Worm (Caenorhabditis elegans) whole organism, L1 larva: ENCODE measurements around the gene gcy-14.

Experiments used
- C16A3.4 ChIP-seq: fragments of 150-350 bp; optimal IDR thresholded peaks from 2 replicates; lab custom pipeline; 2014; ENCODE audit warnings: missing biosample characterization, missing genetic modification characterization
- Y116A8C.19 ChIP-seq: sonication (generic microtip); optimal IDR thresholded peaks from 2 replicates; lab custom pipeline; 2016; ENCODE audit warnings: missing compliant biosample characterization, missing genetic modification characterization, borderline replicate concordance
- alr-1 ChIP-seq: fragments of 200-800 bp; sonication (Bioruptor generic); optimal IDR thresholded peaks from 2 replicates; lab custom pipeline; 2018; ENCODE audit warnings: borderline replicate concordance, mild to moderate bottlenecking, missing genetic modification characterization, missing compliant biosample characterization
- blmp-1 ChIP-seq: fragments of 150-350 bp; optimal IDR thresholded peaks from 2 replicates; lab custom pipeline; 2014; ENCODE audit warnings: missing biosample characterization, missing genetic modification characterization
- ceh-82 ChIP-seq, 3 experiments: fragments of 150-350 bp in 1 of 3; sonication (generic microtip) in 2 of 3; optimal IDR thresholded peaks; 2 replicates each; lab custom pipeline; 2014 to 2017; ENCODE audit warnings: missing biosample characterization in 3 of 3, missing genetic modification characterization in 3 of 3
- ceh-88 ChIP-seq: fragments of 200-800 bp; sonication (Bioruptor generic); IDR thresholded peaks from 2 replicates; pipeline ENCODE4 v1.3.6; 2022; ENCODE audit warnings: missing genetic modification characterization, missing compliant biosample characterization
- ces-1 ChIP-seq: fragments of 150-350 bp; optimal IDR thresholded peaks from 2 replicates; lab custom pipeline; 2014; ENCODE audit warnings: missing biosample characterization, missing genetic modification reagents, missing genetic modification characterization
- dpl-1 ChIP-seq, 3 experiments: fragments of 150-350 bp in 2 of 3; sonication (generic microtip) in 1 of 3; optimal IDR thresholded peaks; 2 replicates each; lab custom pipeline; 2014 to 2017; ENCODE audit warnings: missing biosample characterization in 3 of 3, missing genetic modification characterization in 3 of 3, missing genetic modification reagents in 3 of 3
- dsc-1 ChIP-seq: sonication (generic microtip); optimal IDR thresholded peaks from 2 replicates; lab custom pipeline; 2016; ENCODE audit warnings: mild to moderate bottlenecking, missing genetic modification characterization, missing compliant biosample characterization
- egl-27 ChIP-seq, 2 experiments: fragments of 150-350 bp in 1 of 2; sonication (generic microtip); optimal IDR thresholded peaks; 3 replicates each; lab custom pipeline; 2017 to 2018; ENCODE audit warnings: missing biosample characterization in 2 of 2, missing genetic modification characterization in 2 of 2, missing genetic modification reagents in 2 of 2
- elt-3 ChIP-seq, 6 experiments: fragments of 150-350 bp in 1 of 6; sonication (generic microtip); optimal IDR thresholded peaks; 2 replicates each; lab custom pipeline; 2017 to 2018; ENCODE audit warnings: missing biosample characterization in 6 of 6, missing genetic modification characterization in 6 of 6, inconsistent platforms in 1 of 6
- ets-5 ChIP-seq: fragments of 200-800 bp; sonication (Bioruptor generic); IDR thresholded peaks from 2 replicates; pipeline ENCODE4 v1.3.6; 2022; ENCODE audit warnings: missing genetic modification characterization, missing compliant biosample characterization
- fkh-10 ChIP-seq: sonication (generic microtip); optimal IDR thresholded peaks from 2 replicates; lab custom pipeline; 2017; ENCODE audit warnings: missing biosample characterization, missing genetic modification reagents, missing genetic modification characterization
- fkh-4 ChIP-seq: sonication (generic microtip); optimal IDR thresholded peaks from 2 replicates; lab custom pipeline; 2016; ENCODE audit warnings: missing compliant biosample characterization, missing genetic modification characterization, borderline replicate concordance
- fkh-8 ChIP-seq: sonication (generic microtip); optimal IDR thresholded peaks from 2 replicates; lab custom pipeline; 2016; ENCODE audit warnings: mild to moderate bottlenecking, missing genetic modification characterization, missing compliant biosample characterization
- fos-1 ChIP-seq: fragments of 150-350 bp; optimal IDR thresholded peaks from 2 replicates; lab custom pipeline; 2014; ENCODE audit warnings: missing biosample characterization, missing genetic modification characterization
- hlh-17 ChIP-seq: fragments of 200-800 bp; sonication (Bioruptor generic); optimal IDR thresholded peaks from 2 replicates; lab custom pipeline; 2018; ENCODE audit warnings: missing genetic modification characterization, mild to moderate bottlenecking, missing compliant biosample characterization, moderate library complexity, borderline replicate concordance
- hlh-4 ChIP-seq: sonication (generic microtip); optimal IDR thresholded peaks from 2 replicates; lab custom pipeline; 2016; ENCODE audit warnings: mild to moderate bottlenecking, missing genetic modification characterization, missing compliant biosample characterization
- jun-1 ChIP-seq: fragments of 150-350 bp; optimal IDR thresholded peaks from 2 replicates; lab custom pipeline; 2014; ENCODE audit warnings: missing biosample characterization, missing genetic modification reagents, missing genetic modification characterization
- lin-13 ChIP-seq: fragments of 150-350 bp; optimal IDR thresholded peaks from 2 replicates; lab custom pipeline; 2014; ENCODE audit warnings: missing biosample characterization, missing genetic modification reagents, missing genetic modification characterization
- lin-14 ChIP-seq: fragments of 200-800 bp; sonication (Bioruptor generic); optimal IDR thresholded peaks from 2 replicates; lab custom pipeline; 2018; ENCODE audit warnings: mild to moderate bottlenecking, missing genetic modification characterization, moderate library complexity, missing compliant biosample characterization
- lin-15B ChIP-seq: fragments of 150-350 bp; sonication (generic microtip); optimal IDR thresholded peaks from 3 replicates; lab custom pipeline; 2014; ENCODE audit warnings: missing biosample characterization, missing genetic modification characterization
- lin-35 ChIP-seq, 2 experiments: fragments of 150-350 bp; optimal IDR thresholded peaks; 2 replicates each; lab custom pipeline; 2014; ENCODE audit warnings: missing biosample characterization in 2 of 2, missing genetic modification characterization in 2 of 2, missing genetic modification reagents in 2 of 2
- lin-39 ChIP-seq: fragments of 150-350 bp; optimal IDR thresholded peaks from 2 replicates; lab custom pipeline; 2014; ENCODE audit warnings: missing biosample characterization, missing genetic modification reagents, missing genetic modification characterization
- lir-3 ChIP-seq: sonication (generic microtip); optimal IDR thresholded peaks from 2 replicates; lab custom pipeline; 2016; ENCODE audit warnings: mild to moderate bottlenecking, missing genetic modification characterization, moderate library complexity, missing compliant biosample characterization; ENCODE audit not compliant: poor library complexity
- lsy-2 ChIP-seq, 2 experiments: fragments of 150-350 bp; optimal IDR thresholded peaks; 2 replicates each; lab custom pipeline; 2014; ENCODE audit warnings: missing biosample characterization in 2 of 2, missing genetic modification characterization in 2 of 2
- mab-9 ChIP-seq: fragments of 200-800 bp; sonication (Bioruptor generic); IDR thresholded peaks from 2 replicates; pipeline ENCODE4 v1.3.6; 2022; ENCODE audit warnings: missing genetic modification reagents, missing genetic modification characterization, missing compliant biosample characterization
- mdl-1 ChIP-seq, 2 experiments: fragments of 150-350 bp; optimal IDR thresholded peaks; 2 replicates each; lab custom pipeline; 2014 to 2017; ENCODE audit warnings: missing biosample characterization in 2 of 2, missing genetic modification characterization in 2 of 2, inconsistent platforms in 1 of 2
- nhr-11 ChIP-seq: fragments of 150-350 bp; optimal IDR thresholded peaks from 2 replicates; lab custom pipeline; 2014; ENCODE audit warnings: missing biosample characterization, missing genetic modification characterization
- nhr-12 ChIP-seq: sonication (generic microtip); optimal IDR thresholded peaks from 2 replicates; lab custom pipeline; 2017; ENCODE audit warnings: missing biosample characterization, missing genetic modification characterization
- nhr-20 ChIP-seq: sonication (generic microtip); optimal IDR thresholded peaks from 2 replicates; lab custom pipeline; 2016; ENCODE audit warnings: mild to moderate bottlenecking, missing genetic modification characterization, missing compliant biosample characterization
- nhr-237 ChIP-seq: fragments of 150-350 bp; optimal IDR thresholded peaks from 2 replicates; lab custom pipeline; 2014; ENCODE audit warnings: missing biosample characterization, missing genetic modification characterization
- nhr-47 ChIP-seq: sonication (generic microtip); optimal IDR thresholded peaks from 2 replicates; lab custom pipeline; 2016; ENCODE audit warnings: mild to moderate bottlenecking, missing genetic modification characterization, moderate library complexity, missing compliant biosample characterization
- nhr-71 ChIP-seq: sonication (generic microtip); optimal IDR thresholded peaks from 2 replicates; lab custom pipeline; 2016; ENCODE audit warnings: mild to moderate bottlenecking, missing genetic modification characterization, moderate library complexity, missing compliant biosample characterization
- nhr-76 ChIP-seq: sonication (generic microtip); optimal IDR thresholded peaks from 2 replicates; lab custom pipeline; 2017; ENCODE audit warnings: missing biosample characterization, missing genetic modification characterization
- nhr-77 ChIP-seq: fragments of 150-350 bp; optimal IDR thresholded peaks from 2 replicates; lab custom pipeline; 2014; ENCODE audit warnings: missing biosample characterization, missing genetic modification characterization
- nhr-84 ChIP-seq: sonication (generic microtip); optimal IDR thresholded peaks from 2 replicates; lab custom pipeline; 2017; ENCODE audit warnings: missing biosample characterization, missing genetic modification characterization
- pag-3 ChIP-seq: sonication (generic microtip); optimal IDR thresholded peaks from 2 replicates; lab custom pipeline; 2017; ENCODE audit warnings: missing genetic modification characterization, mild to moderate bottlenecking, missing compliant biosample characterization, antibody characterized with exemption, borderline replicate concordance; ENCODE audit not compliant: insufficient read depth
- rnt-1 ChIP-seq: sonication (generic microtip); optimal IDR thresholded peaks from 2 replicates; lab custom pipeline; 2016; ENCODE audit warnings: mild to moderate bottlenecking, missing genetic modification characterization, moderate library complexity, missing compliant biosample characterization
- skn-1 ChIP-seq: fragments of 150-350 bp; optimal IDR thresholded peaks from 2 replicates; lab custom pipeline; 2014; ENCODE audit warnings: missing biosample characterization, missing genetic modification characterization
- snpc-4 ChIP-seq: fragments of 150-350 bp; optimal IDR thresholded peaks from 2 replicates; lab custom pipeline; 2014; ENCODE audit warnings: missing biosample characterization, missing genetic modification characterization
- snu-23 ChIP-seq: sonication (generic microtip); optimal IDR thresholded peaks from 2 replicates; lab custom pipeline; 2016; ENCODE audit warnings: missing genetic modification characterization, missing compliant biosample characterization
- sptf-1 ChIP-seq: fragments of 150-350 bp; optimal IDR thresholded peaks from 2 replicates; lab custom pipeline; 2014; ENCODE audit warnings: missing biosample characterization, missing genetic modification characterization
- sup-37 ChIP-seq: fragments of 200-800 bp; sonication (Bioruptor generic); optimal IDR thresholded peaks from 2 replicates; lab custom pipeline; 2018; ENCODE audit warnings: mild to moderate bottlenecking, missing genetic modification characterization, missing compliant biosample characterization
- tlp-1 ChIP-seq: fragments of 150-350 bp; optimal IDR thresholded peaks from 2 replicates; lab custom pipeline; 2014; ENCODE audit warnings: missing biosample characterization, missing genetic modification characterization
- unc-130 ChIP-seq: fragments of 150-350 bp; optimal IDR thresholded peaks from 2 replicates; lab custom pipeline; 2017; ENCODE audit warnings: missing biosample characterization, missing genetic modification characterization, inconsistent platforms
- unc-30 ChIP-seq: sonication (generic microtip); optimal IDR thresholded peaks from 2 replicates; lab custom pipeline; 2017; ENCODE audit warnings: missing biosample characterization, missing genetic modification characterization
- unc-62 ChIP-seq: fragments of 150-350 bp; optimal IDR thresholded peaks from 2 replicates; lab custom pipeline; 2014; ENCODE audit warnings: missing biosample characterization, missing genetic modification reagents, missing genetic modification characterization
- unc-86 ChIP-seq: sonication (generic microtip); optimal IDR thresholded peaks from 2 replicates; lab custom pipeline; 2016; ENCODE audit warnings: missing genetic modification characterization, missing compliant biosample characterization
- xbp-1 ChIP-seq: sonication (generic microtip); optimal IDR thresholded peaks from 2 replicates; lab custom pipeline; 2016; ENCODE audit warnings: missing genetic modification characterization, missing compliant biosample characterization
- zip-4 ChIP-seq: fragments of 200-800 bp; sonication (Bioruptor generic); optimal IDR thresholded peaks from 2 replicates; lab custom pipeline; 2018; ENCODE audit warnings: mild to moderate bottlenecking, missing genetic modification characterization, moderate library complexity, missing compliant biosample characterization
- ztf-11 ChIP-seq, 2 experiments: sonication (generic microtip); optimal IDR thresholded peaks; 2 replicates each; lab custom pipeline; 2016 to 2017; ENCODE audit warnings: missing genetic modification characterization in 2 of 2, missing biosample characterization in 1 of 2, missing compliant biosample characterization in 1 of 2

gcy-14 gene

DNA sequence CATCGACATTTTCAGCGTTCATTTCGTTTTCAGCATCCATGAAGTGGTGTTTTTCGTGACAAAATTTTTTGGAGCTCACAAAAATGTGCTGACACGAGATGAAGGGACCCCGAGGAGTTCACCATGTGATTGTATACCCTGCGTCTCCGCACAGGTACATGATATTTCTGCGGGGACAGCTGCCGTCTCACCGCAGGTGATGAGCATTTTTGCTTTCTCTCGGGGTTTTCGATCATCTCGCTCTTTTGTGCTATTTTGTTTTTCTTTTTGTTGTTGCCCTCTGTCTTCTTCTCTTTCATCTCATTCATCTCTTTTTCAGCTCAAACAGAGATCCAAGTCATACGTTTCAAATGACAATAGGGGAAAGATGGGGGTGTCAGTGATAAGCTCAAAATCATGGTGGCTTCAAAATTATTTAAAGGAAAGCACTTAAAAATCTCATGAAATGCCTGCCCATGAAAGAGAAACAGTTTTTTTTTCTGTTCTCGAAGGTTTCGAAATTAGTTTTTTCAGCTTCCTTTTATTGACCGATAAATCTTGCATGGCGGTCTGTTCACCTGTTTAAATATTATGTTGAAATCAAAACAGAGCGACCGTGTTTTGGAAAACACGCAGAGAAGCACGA, 20.7 kb downstream of the gcy-14 start, which contains the start of gene ret-1:
Gene ret-1 (minus strand): TSS at position 123 of the 625 bp plus-strand sequence.
- TF ChIP-seq pag-3 (tag; lab: Kevin White, UChicago): peak; percentile 18
- peak; percentile 9 for TF ChIP-seq C16A3.4
- TF ChIP-seq mdl-1 (tag; optimal IDR thresholded peaks at IDR 0.05; lab: Kevin White, UChicago): peak in 1 of 2 experiments; percentile 59
- no peak for TF ChIP-seq tlp-1
- peak; percentile 87 for TF ChIP-seq nhr-71 (tag; lab: Kevin White, UChicago)
- no peak for TF ChIP-seq ets-5 (GFP tag; lab: Robert Waterston, UW)
- TF ChIP-seq nhr-20: peak; percentile 58
- no peak for TF ChIP-seq nhr-84
- no peak for TF ChIP-seq egl-27 (tag; optimal IDR thresholded peaks at IDR 0.05; lab: Kevin White, UChicago)
- TF ChIP-seq blmp-1 (tag; lab: Kevin White, UChicago): no peak
- TF ChIP-seq ceh-88 (GFP tag; lab: Robert Waterston, UW): no peak
- TF ChIP-seq unc-130 (tag; lab: Kevin White, UChicago): peak; percentile 13
- TF ChIP-seq unc-86 (tag; lab: Kevin White, UChicago): no peak
- TF ChIP-seq nhr-11 (tag; lab: Kevin White, UChicago): no peak
- peak; percentile 43 for TF ChIP-seq lin-13 (GFP tag; lab: Kevin White, UChicago)
- peak; percentile 81 for TF ChIP-seq lin-14 (GFP tag; lab: Kevin White, UChicago)
- peak; percentile 93 for TF ChIP-seq rnt-1 (tag; lab: Kevin White, UChicago)
- no peak for TF ChIP-seq fkh-10 (GFP tag; lab: Kevin White, UChicago)
- TF ChIP-seq lsy-2 (tag; optimal IDR thresholded peaks at IDR 0.05; lab: Kevin White, UChicago): peak; percentile 52 to 56
- no peak for TF ChIP-seq lir-3 (tag; lab: Kevin White, UChicago)
- peak; percentile 31 for TF ChIP-seq xbp-1 (tag; lab: Kevin White, UChicago)
- no peak for TF ChIP-seq lin-15B (tag; lab: Kevin White, UChicago)
- TF ChIP-seq dsc-1 (tag; lab: Kevin White, UChicago): no peak
- TF ChIP-seq mab-9 (GFP tag; lab: Robert Waterston, UW): no peak
- no peak for TF ChIP-seq lin-35 (GFP tag; optimal IDR thresholded peaks at IDR 0.05; lab: Kevin White, UChicago)
- peak; percentile 21 for TF ChIP-seq nhr-47 (tag; lab: Kevin White, UChicago)
- TF ChIP-seq ztf-11 (tag; optimal IDR thresholded peaks at IDR 0.05; lab: Kevin White, UChicago): no peak
- no peak for TF ChIP-seq ceh-82 (tag; optimal IDR thresholded peaks at IDR 0.05; lab: Kevin White, UChicago)
- TF ChIP-seq lin-39 (tag; lab: Kevin White, UChicago): peak; percentile 11
- no peak for TF ChIP-seq elt-3 (tag; optimal IDR thresholded peaks at IDR 0.05; lab: Kevin White, UChicago)
- no peak for TF ChIP-seq ces-1 (GFP tag; lab: Kevin White, UChicago)
- TF ChIP-seq unc-30 (tag; lab: Kevin White, UChicago): no peak
- TF ChIP-seq nhr-237 (tag; lab: Kevin White, UChicago): no peak
- no peak for TF ChIP-seq hlh-17 (GFP tag; lab: Kevin White, UChicago)
- no peak for TF ChIP-seq hlh-4 (tag; lab: Kevin White, UChicago)
- no peak for TF ChIP-seq nhr-77 (tag; lab: Kevin White, UChicago)
- no peak for TF ChIP-seq unc-62 (GFP tag; lab: Kevin White, UChicago)
- no peak for TF ChIP-seq sup-37 (GFP tag; lab: Kevin White, UChicago)
- TF ChIP-seq snpc-4 (tag; lab: Kevin White, UChicago): no peak
- no peak for TF ChIP-seq alr-1 (tag; lab: Kevin White, UChicago)
- TF ChIP-seq zip-4 (GFP tag; lab: Kevin White, UChicago): no peak
- no peak for TF ChIP-seq skn-1 (tag; lab: Kevin White, UChicago)
- TF ChIP-seq jun-1 (tag; lab: Kevin White, UChicago): no peak
- TF ChIP-seq nhr-12 (tag; lab: Kevin White, UChicago): no peak
- TF ChIP-seq dpl-1 (GFP tag; optimal IDR thresholded peaks at IDR 0.05; lab: Kevin White, UChicago): peak in 1 of 3 experiments; percentile 10
- peak; percentile 72 for TF ChIP-seq snu-23 (GFP tag; lab: Kevin White, UChicago)
- no peak for TF ChIP-seq fkh-4
- TF ChIP-seq Y116A8C.19 (tag; lab: Kevin White, UChicago): no peak
- no peak for TF ChIP-seq sptf-1 (tag; lab: Kevin White, UChicago)
- no peak for TF ChIP-seq fos-1 (tag; lab: Kevin White, UChicago)
- TF ChIP-seq fkh-8: no peak
- no peak for TF ChIP-seq nhr-76 (tag; lab: Kevin White, UChicago)
